Worm (Caenorhabditis elegans) whole organism, L2 larva: ENCODE measurements around the gene T24H7.9.

Experiments
- elt-3 ChIP-seq: sonication (generic microtip); optimal IDR thresholded peaks from 2 replicates; lab custom pipeline; 2017; ENCODE audit warnings: missing biosample characterization, missing genetic modification characterization
- gmeb-1 ChIP-seq: fragments of 150-350 bp; optimal IDR thresholded peaks from 2 replicates; lab custom pipeline; 2014; ENCODE audit warnings: missing biosample characterization, missing genetic modification characterization
- mdl-1 ChIP-seq, 2 experiments: fragments of 150-350 bp in 1 of 2; sonication (generic microtip) in 1 of 2; optimal IDR thresholded peaks; 2 replicates each; lab custom pipeline; 2017; ENCODE audit warnings: missing biosample characterization in 2 of 2, missing genetic modification characterization in 2 of 2
- nhr-11 ChIP-seq: fragments of 150-350 bp; optimal IDR thresholded peaks from 2 replicates; lab custom pipeline; 2014; ENCODE audit warnings: missing biosample characterization, missing genetic modification characterization
- nhr-21 ChIP-seq: fragments of 150-350 bp; optimal IDR thresholded peaks from 2 replicates; lab custom pipeline; 2014; ENCODE audit warnings: missing biosample characterization, missing genetic modification characterization
- nhr-77 ChIP-seq: fragments of 150-350 bp; optimal IDR thresholded peaks from 2 replicates; lab custom pipeline; 2014; ENCODE audit warnings: missing biosample characterization, missing genetic modification characterization
- peb-1 ChIP-seq: fragments of 150-350 bp; optimal IDR thresholded peaks from 2 replicates; lab custom pipeline; 2014; ENCODE audit warnings: missing biosample characterization, missing genetic modification characterization
- unc-39 ChIP-seq: fragments of 150-350 bp; optimal IDR thresholded peaks from 2 replicates; lab custom pipeline; 2014; ENCODE audit warnings: missing biosample characterization, missing genetic modification characterization

- TF ChIP-seq nhr-11, result no peak
- no peak for TF ChIP-seq gmeb-1
- TF ChIP-seq elt-3 (tag; lab: Kevin White, UChicago), result no peak
- no peak for TF ChIP-seq mdl-1 (tag; optimal IDR thresholded peaks at IDR 0.05; lab: Kevin White, UChicago)
- no peak for TF ChIP-seq peb-1 (tag; lab: Kevin White, UChicago)
- TF ChIP-seq unc-39 (tag; lab: Kevin White, UChicago), result no peak
- TF ChIP-seq nhr-21 (tag; lab: Kevin White, UChicago), result no peak
- no peak for TF ChIP-seq nhr-77 (tag; lab: Kevin White, UChicago)
Observed at ce11 chrII:6226995-6227394, 8.3 kb downstream of the T24H7.9 start, which contains the start of gene srsy-2.
